Worm (Caenorhabditis elegans) whole organism, mixed stage, embryonic: Measurements from ENCODE around the gene acr-9.

Source experiments
- M03D4.4 ChIP-seq: sonication (generic microtip); optimal IDR thresholded peaks from 2 replicates; lab custom pipeline; 2017; ENCODE audit warnings: mild to moderate bottlenecking, missing genetic modification characterization, missing compliant biosample characterization
- bed-3 ChIP-seq: fragments of 200-800 bp; sonication (Bioruptor generic); optimal IDR thresholded peaks from 3 replicates; lab custom pipeline; 2018; ENCODE audit warnings: mild to moderate bottlenecking, missing genetic modification characterization, moderate library complexity, missing compliant biosample characterization
- ceh-39 ChIP-seq: fragments of 150-350 bp; optimal IDR thresholded peaks from 2 replicates; lab custom pipeline; 2014; ENCODE audit warnings: missing biosample characterization, missing genetic modification characterization
- ceh-43 ChIP-seq: fragments of 200-800 bp; sonication (Bioruptor generic); optimal IDR thresholded peaks from 2 replicates; lab custom pipeline; 2018; ENCODE audit warnings: mild to moderate bottlenecking, missing genetic modification characterization, moderate library complexity, missing compliant biosample characterization
- ceh-83 ChIP-seq: fragments of 200-800 bp; sonication (Bioruptor generic); optimal IDR thresholded peaks from 2 replicates; lab custom pipeline; 2018; ENCODE audit warnings: mild to moderate bottlenecking, missing genetic modification characterization, missing compliant biosample characterization
- ces-1 ChIP-seq: fragments of 150-350 bp; optimal IDR thresholded peaks from 2 replicates; lab custom pipeline; 2014; ENCODE audit warnings: missing biosample characterization, missing genetic modification reagents, missing genetic modification characterization
- cnd-1 ChIP-seq: fragments of 200-800 bp; sonication (Bioruptor generic); optimal IDR thresholded peaks from 2 replicates; lab custom pipeline; 2018; ENCODE audit warnings: mild to moderate bottlenecking, missing genetic modification characterization, missing compliant biosample characterization
- drap-1 ChIP-seq: fragments of 200-800 bp; sonication (Bioruptor generic); optimal IDR thresholded peaks from 3 replicates; lab custom pipeline; 2018; ENCODE audit warnings: mild to moderate bottlenecking, missing genetic modification characterization, missing compliant biosample characterization
- elt-1 ChIP-seq: sonication (generic microtip); optimal IDR thresholded peaks from 2 replicates; lab custom pipeline; 2017; ENCODE audit warnings: missing genetic modification characterization, mild to moderate bottlenecking, missing compliant biosample characterization, antibody characterized with exemption, moderate library complexity, borderline replicate concordance; ENCODE audit not compliant: insufficient read depth
- elt-3 ChIP-seq: fragments of 150-350 bp; optimal IDR thresholded peaks from 2 replicates; lab custom pipeline; 2014; ENCODE audit warnings: missing biosample characterization, missing genetic modification characterization
- flh-1 ChIP-seq: fragments of 200-800 bp; sonication (Bioruptor generic); optimal IDR thresholded peaks from 2 replicates; lab custom pipeline; 2018; ENCODE audit warnings: mild to moderate bottlenecking, missing genetic modification characterization, moderate library complexity, missing compliant biosample characterization
- ham-2 ChIP-seq: fragments of 200-800 bp; sonication (Bioruptor generic); optimal IDR thresholded peaks from 2 replicates; lab custom pipeline; 2018; ENCODE audit warnings: mild to moderate bottlenecking, missing genetic modification characterization, missing compliant biosample characterization
- hlh-1 ChIP-seq: fragments of 150-350 bp; optimal IDR thresholded peaks from 2 replicates; lab custom pipeline; 2014; ENCODE audit warnings: missing biosample characterization, missing genetic modification reagents, missing genetic modification characterization
- lin-13 ChIP-seq: fragments of 150-350 bp; optimal IDR thresholded peaks from 2 replicates; lab custom pipeline; 2014; ENCODE audit warnings: missing biosample characterization, missing genetic modification characterization
- lin-32 ChIP-seq: fragments of 200-800 bp; sonication (Bioruptor generic); optimal IDR thresholded peaks from 2 replicates; lab custom pipeline; 2018; ENCODE audit warnings: mild to moderate bottlenecking, missing genetic modification characterization, missing compliant biosample characterization
- mep-1 ChIP-seq: fragments of 150-350 bp; optimal IDR thresholded peaks from 2 replicates; lab custom pipeline; 2017; ENCODE audit warnings: missing biosample characterization, missing genetic modification reagents, missing genetic modification characterization, inconsistent platforms
- mls-2 ChIP-seq: sonication (generic microtip); optimal IDR thresholded peaks from 2 replicates; lab custom pipeline; 2016; ENCODE audit warnings: mild to moderate bottlenecking, missing genetic modification characterization, moderate library complexity, missing compliant biosample characterization
- nhr-2 ChIP-seq: fragments of 150-350 bp; optimal IDR thresholded peaks from 2 replicates; lab custom pipeline; 2014; ENCODE audit warnings: missing biosample characterization, missing genetic modification characterization
- nhr-237 ChIP-seq: fragments of 150-350 bp; optimal IDR thresholded peaks from 2 replicates; lab custom pipeline; 2014; ENCODE audit warnings: missing biosample characterization, missing genetic modification characterization
- nhr-76 ChIP-seq: sonication (generic microtip); optimal IDR thresholded peaks from 2 replicates; lab custom pipeline; 2017; ENCODE audit warnings: missing biosample characterization, missing genetic modification characterization
- pha-4 ChIP-seq: fragments of 150-350 bp; optimal IDR thresholded peaks from 2 replicates; lab custom pipeline; 2018; ENCODE audit warnings: missing biosample characterization, missing genetic modification reagents, missing genetic modification characterization
- sem-2 ChIP-seq: fragments of 200-800 bp; sonication (Bioruptor generic); optimal IDR thresholded peaks from 2 replicates; lab custom pipeline; 2018; ENCODE audit warnings: mild to moderate bottlenecking, missing genetic modification characterization, missing compliant biosample characterization
- snpc-4 ChIP-seq: fragments of 150-350 bp; optimal IDR thresholded peaks from 2 replicates; lab custom pipeline; 2014; ENCODE audit warnings: missing biosample characterization, missing genetic modification characterization
- unc-120 ChIP-seq: sonication (generic microtip); optimal IDR thresholded peaks from 2 replicates; lab custom pipeline; 2017; ENCODE audit warnings: missing genetic modification characterization, missing compliant biosample characterization; ENCODE audit not compliant: poor library complexity, severe bottlenecking
- unc-39 ChIP-seq: fragments of 150-350 bp; optimal IDR thresholded peaks from 2 replicates; lab custom pipeline; 2014; ENCODE audit warnings: missing biosample characterization, missing genetic modification characterization
- unc-62 ChIP-seq: fragments of 150-350 bp; optimal IDR thresholded peaks from 2 replicates; lab custom pipeline; 2014; ENCODE audit warnings: missing biosample characterization, missing genetic modification reagents, missing genetic modification characterization
- zip-8 ChIP-seq: fragments of 150-350 bp; optimal IDR thresholded peaks from 2 replicates; lab custom pipeline; 2014; ENCODE audit warnings: missing biosample characterization, missing genetic modification characterization
- ztf-11 ChIP-seq: fragments of 150-350 bp; optimal IDR thresholded peaks from 2 replicates; lab custom pipeline; 2014; ENCODE audit warnings: missing biosample characterization, missing genetic modification characterization

Gene acr-9

DNA sequence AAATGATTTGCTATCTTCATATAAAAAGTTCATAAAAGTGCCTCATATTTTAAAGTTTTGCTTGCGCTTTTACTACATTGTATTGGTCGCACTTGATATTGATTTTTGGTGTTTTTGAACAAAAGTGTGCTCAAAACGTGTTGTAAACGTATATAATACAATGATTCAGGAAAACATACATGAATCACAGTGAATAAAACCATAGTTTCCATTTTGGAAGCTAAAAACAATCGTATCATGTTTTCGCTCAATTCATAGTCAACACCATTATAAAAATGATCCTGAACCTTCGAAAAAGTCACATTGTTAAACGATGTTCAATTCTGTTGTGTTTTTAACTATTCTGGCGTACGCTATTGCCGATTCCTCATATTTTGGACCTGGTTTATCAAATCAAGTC, 607 bp upstream of the acr-9 start, which contains the start of gene C40C9.3:
Gene C40C9.3, plus strand, starts transcription at position 301 of the 400 bp plus-strand sequence.
- TF ChIP-seq flh-1 (GFP tag; lab: Kevin White, UChicago) (no peak), sem-2 (GFP tag; lab: Kevin White, UChicago) (no peak), unc-120 (tag; lab: Kevin White, UChicago) (no peak), snpc-4 (tag; lab: Kevin White, UChicago) (no peak), elt-3 (tag; lab: Kevin White, UChicago) (no peak), nhr-2 (tag; lab: Kevin White, UChicago) (no peak), nhr-76 (no peak), M03D4.4 (tag; lab: Kevin White, UChicago) (no peak), lin-13 (tag; lab: Kevin White, UChicago) (no peak), cnd-1 (no peak), elt-1 (tag; lab: Kevin White, UChicago) (no peak), ztf-11 (tag; lab: Kevin White, UChicago) (no peak), mls-2 (tag; lab: Kevin White, UChicago) (no peak), hlh-1 (tag; lab: Kevin White, UChicago) (no peak), ces-1 (GFP tag; lab: Kevin White, UChicago) (no peak), drap-1 (GFP tag; lab: Kevin White, UChicago) (no peak), unc-62 (no peak), bed-3 (GFP tag; lab: Kevin White, UChicago) (no peak)

DNA sequence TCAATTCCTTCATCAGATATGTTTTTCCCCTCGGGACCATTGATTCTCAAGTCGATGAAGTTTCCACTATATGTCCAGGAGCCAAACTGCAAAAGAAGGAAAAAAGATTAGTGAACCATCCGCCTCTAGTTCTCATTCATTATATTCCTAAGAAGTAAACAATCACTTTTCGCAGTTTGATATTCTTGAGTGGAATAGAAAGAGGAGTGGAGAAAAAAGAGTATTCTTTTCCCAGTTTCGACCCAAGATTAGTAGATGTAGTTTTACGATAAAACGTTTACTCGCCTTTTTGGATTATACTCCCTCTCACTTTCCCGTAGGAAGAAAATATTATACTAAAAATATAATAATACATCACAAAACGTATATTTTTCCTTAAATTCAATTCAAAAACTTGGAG, 1.8 kb downstream of the acr-9 start:
- TF ChIP-seq nhr-76 (no peak), unc-120 (tag; lab: Kevin White, UChicago) (no peak), flh-1 (GFP tag; lab: Kevin White, UChicago) (no peak), nhr-2 (tag; lab: Kevin White, UChicago) (no peak), pha-4 (no peak), ceh-83 (no peak), lin-13 (tag; lab: Kevin White, UChicago) (no peak), unc-39 (tag; lab: Kevin White, UChicago) (no peak), zip-8 (tag; lab: Kevin White, UChicago) (no peak), hlh-1 (tag; lab: Kevin White, UChicago) (no peak), snpc-4 (tag; lab: Kevin White, UChicago) (no peak)

DNA sequence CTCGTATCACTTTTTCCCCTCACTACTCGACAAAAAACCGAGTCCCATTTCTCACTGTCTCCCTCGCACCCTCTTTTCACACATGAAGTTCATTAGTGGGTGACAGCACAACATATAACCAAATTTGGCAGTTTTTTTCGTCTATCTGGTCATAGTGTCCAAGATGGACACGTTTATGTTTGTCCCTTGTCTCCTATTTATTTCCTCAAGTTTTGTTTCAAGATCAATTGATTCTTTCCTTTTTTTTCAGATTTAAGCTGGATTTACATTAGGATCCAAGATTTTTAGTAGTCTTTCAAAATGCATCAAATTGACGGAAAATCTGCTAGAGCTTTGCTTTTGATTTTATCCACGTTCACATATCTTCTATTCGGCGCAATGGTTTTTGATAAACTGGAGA, 7.1 kb downstream of the acr-9 start, which contains the start of gene twk-20:
Gene twk-20, plus strand, starts transcription at position 301 of the 400 bp plus-strand sequence.
- TF ChIP-seq ceh-43 (no peak), mep-1 (tag; lab: Kevin White, UChicago) (no peak), snpc-4 (tag; lab: Kevin White, UChicago) (no peak), M03D4.4 (tag; lab: Kevin White, UChicago) (no peak), ces-1 (GFP tag; lab: Kevin White, UChicago) (peak; percentile 20)

DNA sequence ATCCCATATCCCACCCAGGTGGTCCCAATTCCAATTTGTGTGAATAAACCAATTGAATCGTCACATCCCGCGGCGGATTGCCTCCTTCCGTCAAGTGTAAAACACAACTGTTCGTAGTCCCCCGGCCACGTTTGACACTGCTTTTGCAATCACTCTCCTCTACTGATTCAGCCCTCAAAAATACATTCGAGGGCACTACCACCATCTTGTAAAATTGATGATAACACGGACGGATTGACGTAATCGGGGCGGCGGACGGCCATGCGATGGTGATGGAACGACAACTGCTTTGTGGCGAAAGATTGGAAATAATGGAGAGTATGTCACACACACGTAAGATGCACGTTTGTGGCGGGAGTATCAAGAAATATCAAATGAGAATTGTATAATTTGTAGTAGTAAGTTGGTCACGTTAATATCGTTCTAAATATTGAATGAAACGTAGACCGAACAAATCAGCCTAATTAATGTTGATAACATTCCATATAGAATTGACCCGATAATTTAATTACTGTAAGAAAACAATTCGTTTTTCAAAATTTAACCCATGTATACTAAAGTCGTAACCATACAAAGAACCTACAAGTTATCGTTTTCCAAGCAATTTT, 8.2 kb downstream of the acr-9 start:
- TF ChIP-seq unc-62 = peak; percentile 28
- no peak for TF ChIP-seq ceh-39 (tag; lab: Kevin White, UChicago)
- TF ChIP-seq nhr-237 (tag; lab: Kevin White, UChicago) = no peak
- no peak for TF ChIP-seq ces-1 (GFP tag; lab: Kevin White, UChicago)
- TF ChIP-seq elt-3 (tag; lab: Kevin White, UChicago) = no peak
- peak; percentile 84 for TF ChIP-seq unc-120 (tag; lab: Kevin White, UChicago)
- TF ChIP-seq bed-3 (GFP tag; lab: Kevin White, UChicago) = no peak
- TF ChIP-seq zip-8 (tag; lab: Kevin White, UChicago) = no peak
- TF ChIP-seq ham-2 (GFP tag; lab: Kevin White, UChicago) = no peak
- no peak for TF ChIP-seq M03D4.4 (tag; lab: Kevin White, UChicago)
- peak; percentile 45 for TF ChIP-seq hlh-1 (tag; lab: Kevin White, UChicago)

DNA sequence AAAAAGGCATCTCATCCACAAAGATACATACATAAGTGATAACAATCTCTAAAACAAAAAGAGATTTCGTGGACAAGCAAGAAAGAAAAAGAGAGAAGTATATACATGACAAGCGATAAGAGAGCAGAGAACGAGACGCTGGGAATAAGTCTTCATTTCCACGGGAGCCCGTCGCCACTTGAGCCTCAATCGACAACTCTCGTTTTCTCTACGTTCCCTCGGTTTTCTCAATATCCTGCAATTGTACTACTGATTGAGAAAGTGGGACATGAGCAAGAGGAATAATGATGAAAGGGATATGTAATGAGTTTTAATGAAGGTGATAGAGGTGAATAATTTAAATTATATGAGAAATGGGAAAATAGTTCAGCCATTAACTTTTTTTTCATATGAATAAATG, 9.2 kb downstream of the acr-9 start:
- TF ChIP-seq unc-120 (tag; lab: Kevin White, UChicago) = peak; percentile 43
- peak; percentile 7 for TF ChIP-seq hlh-1 (tag; lab: Kevin White, UChicago)
- no peak for TF ChIP-seq lin-13 (tag; lab: Kevin White, UChicago)
- TF ChIP-seq pha-4 = no peak
- no peak for TF ChIP-seq lin-32 (GFP tag; lab: Kevin White, UChicago)
- TF ChIP-seq elt-1 (tag; lab: Kevin White, UChicago) = no peak
- TF ChIP-seq bed-3 (GFP tag; lab: Kevin White, UChicago) = no peak
- peak; percentile 45 for TF ChIP-seq unc-62
